Worm (Caenorhabditis elegans): ENCODE results near the gene F49E12.7.
A peak's percentile ranks its signal among the peaks of the same experiment; 100 is the strongest.

Gene F49E12.7

ce11 chrII:8385561-8385960 is 10.4 kb downstream of the F49E12.7 start:
- TF ChIP-seq lin-11 (tag; optimal IDR thresholded peaks at IDR 0.05) (no peak), Y55F3AM.14 (GFP tag; optimal IDR thresholded peaks at IDR 0.05) (no peak), lin-13 (GFP tag; optimal IDR thresholded peaks at IDR 0.05) (no peak), nhr-25 (tag; optimal IDR thresholded peaks at IDR 0.05) (no peak), F13H6.1 (tag; optimal IDR thresholded peaks at IDR 0.05) (no peak), skn-1 (tag; optimal IDR thresholded peaks at IDR 0.05) (no peak)

- no peak for TF ChIP-seq blmp-1 (tag; optimal IDR thresholded peaks at IDR 0.05; ENCODE audit: insufficient read depth)
- no peak for TF ChIP-seq ztf-4 (tag; optimal IDR thresholded peaks at IDR 0.05)
- TF ChIP-seq ceh-16 (tag; optimal IDR thresholded peaks at IDR 0.05) = no peak
- peak; percentile 72 for TF ChIP-seq sma-9 (GFP tag; optimal IDR thresholded peaks at IDR 0.05)
- no peak for TF ChIP-seq sma-9 (tag; optimal IDR thresholded peaks at IDR 0.05)
- peak; percentile 93 for TF ChIP-seq fos-1 (tag; optimal IDR thresholded peaks at IDR 0.05)
- peak; percentile 76 for TF ChIP-seq skn-1 (tag; optimal IDR thresholded peaks at IDR 0.05)
- TF ChIP-seq ama-1 (optimal IDR thresholded peaks at IDR 0.05) = no peak
Measured at ce11 chrII:8384344-8384743, 11.6 kb downstream of the F49E12.7 start.

DNA sequence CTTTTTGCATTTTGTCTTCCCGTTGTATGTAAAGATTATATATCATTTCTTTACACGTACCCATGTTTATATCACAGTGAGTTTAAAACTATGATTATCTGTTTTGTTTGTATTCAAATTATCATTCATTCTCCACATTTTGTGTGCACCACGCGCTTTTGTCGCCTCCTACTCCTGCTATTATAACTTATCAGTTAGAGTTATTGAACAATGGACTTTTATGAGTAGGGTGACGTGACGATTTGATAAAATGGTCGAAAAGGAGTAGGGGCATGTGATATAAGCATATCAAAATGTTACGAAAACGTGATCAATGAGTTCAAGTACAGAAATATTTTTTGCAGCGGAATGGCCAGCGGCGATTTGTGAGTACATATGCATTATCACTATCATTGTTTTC is 13.1 kb downstream of the F49E12.7 start:
- TF ChIP-seq sma-3 (GFP tag; optimal IDR thresholded peaks at IDR 0.05) (peak; percentile 38), ZK546.5 (tag; optimal IDR thresholded peaks at IDR 0.05) (no peak), fos-1 (tag; optimal IDR thresholded peaks at IDR 0.05) (peak; percentile 85), ztf-1 (GFP tag; conservative IDR thresholded peaks at IDR 0.05) (no peak), lin-11 (tag; optimal IDR thresholded peaks at IDR 0.05) (no peak), nhr-77 (tag; optimal IDR thresholded peaks at IDR 0.05) (no peak), ztf-4 (tag; optimal IDR thresholded peaks at IDR 0.05) (no peak), nhr-11 (tag; optimal IDR thresholded peaks at IDR 0.05) (no peak), nhr-129 (tag; optimal IDR thresholded peaks at IDR 0.05) (no peak), F13H6.1 (tag; optimal IDR thresholded peaks at IDR 0.05) (peak; percentile 70), crh-2 (tag; optimal IDR thresholded peaks at IDR 0.05) (peak; percentile 90), lsy-2 (tag; optimal IDR thresholded peaks at IDR 0.05) (peak in 1 of 2 experiments; percentile 39), snpc-4 (tag; optimal IDR thresholded peaks at IDR 0.05) (no peak), nhr-6 (tag; optimal IDR thresholded peaks at IDR 0.05) (no peak), blmp-1 (tag; optimal IDR thresholded peaks at IDR 0.05; ENCODE audit: insufficient read depth) (no peak), ceh-16 (tag; optimal IDR thresholded peaks at IDR 0.05) (no peak), sem-4 (tag; optimal IDR thresholded peaks at IDR 0.05) (no peak), nhr-12 (tag; optimal IDR thresholded peaks at IDR 0.05) (no peak), nhr-10 (tag; optimal IDR thresholded peaks at IDR 0.05) (no peak), lin-39 (tag; optimal IDR thresholded peaks at IDR 0.05) (no peak), mdl-1 (tag; optimal IDR thresholded peaks at IDR 0.05) (peak in 1 of 2 experiments; percentile 37), nhr-23 (tag; optimal IDR thresholded peaks at IDR 0.05) (no peak), skn-1 (tag; optimal IDR thresholded peaks at IDR 0.05) (peak; percentile 84), mbf-1 (tag; optimal IDR thresholded peaks at IDR 0.05) (no peak), gmeb-1 (tag; optimal IDR thresholded peaks at IDR 0.05) (peak; percentile 1), nhr-21 (tag; optimal IDR thresholded peaks at IDR 0.05) (peak; percentile 8), sma-9 (GFP tag; optimal IDR thresholded peaks at IDR 0.05) (peak; percentile 94), sma-9 (tag; optimal IDR thresholded peaks at IDR 0.05) (no peak), elt-1 (tag; optimal IDR thresholded peaks at IDR 0.05) (no peak), unc-62 (GFP tag; optimal IDR thresholded peaks at IDR 0.05) (no peak), C34F6.9 (tag; optimal IDR thresholded peaks at IDR 0.05) (no peak)

DNA sequence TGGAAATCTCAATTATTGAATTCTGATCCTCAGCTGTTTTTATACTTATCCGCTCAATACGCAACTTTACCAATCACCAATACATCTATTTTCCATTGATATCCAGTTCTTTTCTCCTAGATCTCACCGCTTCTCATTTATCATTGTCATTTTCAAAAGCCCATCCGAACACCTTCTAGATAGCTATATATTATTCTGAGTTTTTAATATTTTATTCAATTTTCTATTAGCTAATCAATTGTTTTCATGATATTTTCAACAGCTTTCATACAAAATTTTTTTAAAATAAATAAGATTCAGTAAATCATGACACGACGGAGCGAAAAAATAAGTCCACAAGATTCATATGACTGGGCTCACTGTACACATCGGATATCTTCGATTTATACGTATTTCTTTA is 14.7 kb downstream of the F49E12.7 start, which contains the start of gene F49E12.12:
Gene F49E12.12, plus strand, starts transcription at position 301 of the 400 bp plus-strand sequence.
- TF ChIP-seq mdl-1 (tag; optimal IDR thresholded peaks at IDR 0.05) (no peak), nhr-10 (tag; optimal IDR thresholded peaks at IDR 0.05) (no peak), F13H6.1 (tag; optimal IDR thresholded peaks at IDR 0.05) (no peak), nhr-129 (tag; optimal IDR thresholded peaks at IDR 0.05) (no peak), nhr-25 (tag; optimal IDR thresholded peaks at IDR 0.05) (no peak), aly-2 (tag; optimal IDR thresholded peaks at IDR 0.05) (no peak), nhr-21 (tag; optimal IDR thresholded peaks at IDR 0.05) (no peak), elt-1 (tag; optimal IDR thresholded peaks at IDR 0.05) (no peak), Y55F3AM.14 (GFP tag; optimal IDR thresholded peaks at IDR 0.05) (no peak), nhr-11 (tag; optimal IDR thresholded peaks at IDR 0.05) (no peak), ceh-82 (tag; optimal IDR thresholded peaks at IDR 0.05) (no peak), lsy-2 (tag; optimal IDR thresholded peaks at IDR 0.05) (no peak), nhr-237 (tag; optimal IDR thresholded peaks at IDR 0.05) (no peak), ztf-1 (GFP tag; conservative IDR thresholded peaks at IDR 0.05) (no peak), R02D3.7 (tag; optimal IDR thresholded peaks at IDR 0.05) (no peak), unc-55 (GFP tag; optimal IDR thresholded peaks at IDR 0.05) (no peak), skn-1 (tag; optimal IDR thresholded peaks at IDR 0.05) (no peak), gmeb-1 (tag; optimal IDR thresholded peaks at IDR 0.05) (no peak), ztf-4 (tag; optimal IDR thresholded peaks at IDR 0.05) (no peak), snpc-4 (tag; optimal IDR thresholded peaks at IDR 0.05) (no peak)
